Fruit fly (Drosophila melanogaster): ENCODE data around the gene CG31465.

dm6 chr3R:21867819-21868218 is 12.8 kb upstream of the CG31465 start, which contains the start of the genes CG6569 and Cby:
- no peak for TF ChIP-seq psq (optimal IDR thresholded peaks at IDR 0.05)
- TF ChIP-seq EcR (GFP tag; optimal IDR thresholded peaks at IDR 0.05): no peak
- TF ChIP-seq pan (optimal IDR thresholded peaks at IDR 0.05): no peak
- no peak for TF ChIP-seq Dll (optimal IDR thresholded peaks at IDR 0.05)
- TF ChIP-seq usp (GFP tag; optimal IDR thresholded peaks at IDR 0.05): no peak
